Worm (Caenorhabditis elegans) whole organism, midembryonic: ENCODE results near the gene tim-1.

Experiments
- T22C8.4 ChIP-seq: fragments of 200-800 bp; sonication (Bioruptor generic); IDR thresholded peaks from 2 replicates; pipeline ENCODE4 v1.3.6; 2022; ENCODE audit warnings: missing genetic modification characterization, missing compliant biosample characterization
- flt-1 ChIP-seq: fragments of 200-800 bp; sonication (Bioruptor generic); IDR thresholded peaks from 2 replicates; pipeline ENCODE4 v1.3.6; 2022; ENCODE audit warnings: missing genetic modification characterization, missing compliant biosample characterization
- med-1 ChIP-seq: sonication (generic microtip); optimal IDR thresholded peaks from 2 replicates; lab custom pipeline; 2017; ENCODE audit warnings: missing genetic modification characterization, mild to moderate bottlenecking, missing compliant biosample characterization, antibody characterized with exemption, missing genetic modification reagents; ENCODE audit not compliant: insufficient read depth
- tab-1 ChIP-seq: fragments of 200-800 bp; sonication (Bioruptor generic); IDR thresholded peaks from 2 replicates; pipeline ENCODE4 v1.3.6; 2022; ENCODE audit warnings: missing genetic modification characterization, missing compliant biosample characterization
- ztf-29 ChIP-seq: fragments of 200-800 bp; sonication (Bioruptor generic); IDR thresholded peaks from 2 replicates; pipeline ENCODE4 v1.3.6; 2022; ENCODE audit warnings: missing genetic modification reagents, missing genetic modification characterization, missing compliant biosample characterization

DNA sequence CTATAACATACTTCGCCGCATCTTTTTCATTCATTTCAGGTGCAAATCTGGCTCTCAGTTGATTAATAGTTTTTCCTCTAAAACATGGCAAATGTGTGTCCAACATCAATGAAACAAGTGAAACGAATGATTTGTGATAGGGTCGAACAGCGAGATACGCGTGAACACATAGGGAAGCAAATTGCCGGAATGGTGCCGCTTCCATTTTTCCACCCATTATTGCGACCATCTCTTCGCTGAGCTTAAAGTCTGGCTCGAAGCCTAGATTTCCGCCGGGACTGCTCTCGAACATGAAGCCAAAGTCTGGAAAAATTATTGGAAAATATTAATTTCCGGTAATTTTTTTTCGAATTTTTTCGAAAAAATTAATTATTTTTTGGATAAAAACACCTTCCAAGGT, 3.4 kb upstream of the tim-1 start:
- TF ChIP-seq tab-1 (GFP tag; lab: Robert Waterston, UW) = no peak
- TF ChIP-seq T22C8.4 (GFP tag; lab: Robert Waterston, UW) = no peak
- no peak for TF ChIP-seq med-1
- no peak for TF ChIP-seq flt-1 (GFP tag; lab: Robert Waterston, UW)
- no peak for TF ChIP-seq ztf-29
